Fruit fly (Drosophila melanogaster) whole organism, embryonic: ENCODE measurements around the gene CG2157.

Experiments used
- Abd-B ChIP-seq: fragments of 200-800 bp; sonication (Bioruptor generic); optimal IDR thresholded peaks from 2 replicates; lab custom pipeline; 2018; ENCODE audit warnings: missing biosample characterization, mild to moderate bottlenecking, missing genetic modification characterization, moderate library complexity
- Asciz ChIP-seq: fragments of 200-800 bp; sonication (Bioruptor generic); optimal IDR thresholded peaks from 2 replicates; lab custom pipeline; 2017; ENCODE audit warnings: missing biosample characterization, mild to moderate bottlenecking, missing genetic modification characterization, missing genetic modification reagents
- Atf-2 ChIP-seq: fragments of 200-800 bp; sonication (Bioruptor generic); optimal IDR thresholded peaks from 2 replicates; lab custom pipeline; 2016; ENCODE audit warnings: missing biosample characterization, missing genetic modification characterization
- Atf6 ChIP-seq: fragments of 200-800 bp; sonication (Bioruptor generic); IDR thresholded peaks from 2 replicates; pipeline ENCODE4 v1.3.6; 2022; ENCODE audit warnings: missing biosample characterization, missing genetic modification characterization
- Bgb ChIP-seq: fragments of 200-800 bp; sonication (Bioruptor generic); IDR thresholded peaks from 2 replicates; pipeline ENCODE4 v1.3.6; 2022; ENCODE audit warnings: missing biosample characterization, missing genetic modification characterization; ENCODE audit not compliant: partially characterized antibody
- CG10543 ChIP-seq: fragments of 200-800 bp; sonication (Bioruptor generic); optimal IDR thresholded peaks from 3 replicates; lab custom pipeline; 2017; ENCODE audit warnings: missing biosample characterization, mild to moderate bottlenecking, missing genetic modification characterization, moderate library complexity
- CG10959 ChIP-seq: fragments of 200-800 bp; sonication (Bioruptor generic); IDR thresholded peaks from 2 replicates; pipeline ENCODE4 v1.3.6; 2022; ENCODE audit warnings: missing biosample characterization, missing genetic modification characterization
- CG11093 ChIP-seq: fragments of 200-800 bp; sonication (Bioruptor generic); IDR thresholded peaks from 3 replicates; pipeline ENCODE4 v1.3.6; 2022; ENCODE audit warnings: missing biosample characterization, missing genetic modification characterization
- CG12299 ChIP-seq: fragments of 200-800 bp; sonication (Bioruptor generic); optimal IDR thresholded peaks from 2 replicates; lab custom pipeline; 2018; ENCODE audit warnings: missing biosample characterization, mild to moderate bottlenecking, missing genetic modification characterization
- CG12391 ChIP-seq: fragments of 200-800 bp; sonication (Bioruptor generic); optimal IDR thresholded peaks from 3 replicates; lab custom pipeline; 2018; ENCODE audit warnings: missing biosample characterization, mild to moderate bottlenecking, missing genetic modification characterization, moderate library complexity
- CG12942 ChIP-seq: fragments of 200-800 bp; sonication (Bioruptor generic); optimal IDR thresholded peaks from 3 replicates; lab custom pipeline; 2016; ENCODE audit warnings: missing biosample characterization, missing genetic modification characterization
- CG13287 ChIP-seq: fragments of 200-800 bp; sonication (Bioruptor generic); IDR thresholded peaks from 2 replicates; pipeline ENCODE4 v1.3.6; 2022; ENCODE audit warnings: missing biosample characterization, missing genetic modification characterization; ENCODE audit not compliant: partially characterized antibody
- CG13775 ChIP-seq: fragments of 200-800 bp; sonication (Bioruptor generic); optimal IDR thresholded peaks from 3 replicates; lab custom pipeline; 2017; ENCODE audit warnings: missing biosample characterization, mild to moderate bottlenecking, missing genetic modification characterization
- CG18619 ChIP-seq: fragments of 200-800 bp; sonication (Bioruptor generic); optimal IDR thresholded peaks from 3 replicates; lab custom pipeline; 2017; ENCODE audit warnings: missing biosample characterization, mild to moderate bottlenecking, missing genetic modification characterization
- CG30020 ChIP-seq: fragments of 200-800 bp; optimal IDR thresholded peaks from 2 replicates; lab custom pipeline; 2019; ENCODE audit warnings: missing biosample characterization, mild to moderate bottlenecking, missing genetic modification characterization, moderate library complexity
- CG31388 ChIP-seq: fragments of 200-800 bp; sonication (Bioruptor generic); optimal IDR thresholded peaks from 2 replicates; lab custom pipeline; 2016; ENCODE audit warnings: missing biosample characterization, missing genetic modification characterization
- CG33557 ChIP-seq: fragments of 200-800 bp; sonication (Bioruptor generic); optimal IDR thresholded peaks from 2 replicates; lab custom pipeline; 2019; ENCODE audit warnings: missing biosample characterization, mild to moderate bottlenecking, missing genetic modification characterization, moderate library complexity
- CG4360 ChIP-seq: fragments of 200-800 bp; sonication (Bioruptor generic); IDR thresholded peaks from 2 replicates; pipeline ENCODE4 v1.3.6; 2022; ENCODE audit warnings: missing biosample characterization, missing genetic modification characterization
- CG5953 ChIP-seq: fragments of 200-800 bp; sonication (Bioruptor generic); IDR thresholded peaks from 2 replicates; pipeline ENCODE4 v1.3.6; 2022; ENCODE audit warnings: missing biosample characterization, missing genetic modification characterization
- CG7357 ChIP-seq: fragments of 200-800 bp; sonication (Bioruptor generic); IDR thresholded peaks from 3 replicates; pipeline ENCODE4 v1.3.6; 2022; ENCODE audit warnings: missing biosample characterization, missing genetic modification characterization
- CG9215 ChIP-seq: fragments of 200-800 bp; sonication (Bioruptor generic); IDR thresholded peaks from 2 replicates; pipeline ENCODE4 v1.3.6; 2022; ENCODE audit warnings: missing biosample characterization, missing genetic modification characterization
- CG9876 ChIP-seq: fragments of 200-800 bp; sonication (Bioruptor generic); optimal IDR thresholded peaks from 2 replicates; lab custom pipeline; 2016; ENCODE audit warnings: missing biosample characterization, missing genetic modification characterization
- CG9932 ChIP-seq: fragments of 200-800 bp; sonication (Bioruptor generic); IDR thresholded peaks from 2 replicates; pipeline ENCODE4 v1.3.6; 2022; ENCODE audit warnings: missing biosample characterization, missing genetic modification characterization
- CoRest ChIP-seq: fragments of 200-800 bp; sonication (Bioruptor generic); optimal IDR thresholded peaks from 3 replicates; lab custom pipeline; 2018; ENCODE audit warnings: missing biosample characterization, mild to moderate bottlenecking, missing genetic modification characterization, moderate library complexity
- HLH3B ChIP-seq: fragments of 200-800 bp; sonication (Bioruptor generic); IDR thresholded peaks from 2 replicates; pipeline ENCODE4 v1.3.6; 2022; ENCODE audit warnings: missing biosample characterization, missing genetic modification characterization
- HLH54F ChIP-seq: fragments of 200-800 bp; sonication (Bioruptor generic); optimal IDR thresholded peaks from 3 replicates; lab custom pipeline; 2016; ENCODE audit warnings: missing biosample characterization, missing genetic modification characterization
- MBD-R2 ChIP-seq: fragments of 200-800 bp; sonication (Bioruptor generic); IDR thresholded peaks from 2 replicates; pipeline ENCODE4 v1.3.6; 2022; ENCODE audit warnings: missing biosample characterization, missing genetic modification characterization
- Myb ChIP-seq: fragments of 200-800 bp; sonication (Bioruptor generic); optimal IDR thresholded peaks from 2 replicates; lab custom pipeline; 2016; ENCODE audit warnings: missing biosample characterization, missing genetic modification characterization
- NK7.1 ChIP-seq: fragments of 200-800 bp; sonication (Bioruptor generic); optimal IDR thresholded peaks from 3 replicates; lab custom pipeline; 2016; ENCODE audit warnings: missing biosample characterization, missing genetic modification characterization
- Pdp1 ChIP-seq, 2 experiments: fragments of 200-800 bp; sonication (Bioruptor generic); optimal IDR thresholded peaks; 3 replicates each; lab custom pipeline; 2016; ENCODE audit warnings: missing biosample characterization in 2 of 2, missing genetic modification characterization in 2 of 2, mild to moderate bottlenecking in 1 of 2, moderate library complexity in 1 of 2
- Rfx ChIP-seq: fragments of 200-800 bp; sonication (Bioruptor generic); IDR thresholded peaks from 2 replicates; pipeline ENCODE4 v1.3.6; 2022; ENCODE audit warnings: missing biosample characterization, missing genetic modification characterization
- Scr ChIP-seq: fragments of 200-800 bp; sonication (Bioruptor generic); IDR thresholded peaks from 2 replicates; pipeline ENCODE4 v1.3.6; 2022; ENCODE audit warnings: missing biosample characterization, missing genetic modification characterization; ENCODE audit not compliant: partially characterized antibody
- Sry-β ChIP-seq: fragments of 200-800 bp; sonication (Bioruptor generic); optimal IDR thresholded peaks from 2 replicates; lab custom pipeline; 2018; ENCODE audit warnings: missing biosample characterization, mild to moderate bottlenecking, missing genetic modification characterization, moderate library complexity
- Sry-δ ChIP-seq: fragments of 200-800 bp; sonication (Bioruptor generic); optimal IDR thresholded peaks from 2 replicates; lab custom pipeline; 2016; ENCODE audit warnings: missing biosample characterization, missing genetic modification characterization
- br ChIP-seq: fragments of >200 bp; optimal IDR thresholded peaks from 2 replicates; lab custom pipeline; 2017
- cg ChIP-seq: fragments of 200-800 bp; sonication (Bioruptor generic); optimal IDR thresholded peaks from 3 replicates; lab custom pipeline; 2019; ENCODE audit warnings: missing biosample characterization, mild to moderate bottlenecking, missing genetic modification characterization, moderate library complexity
- chif ChIP-seq, 2 experiments: fragments of 200-800 bp; sonication (Bioruptor generic); optimal IDR thresholded peaks; 3 replicates each; lab custom pipeline; 2016; ENCODE audit warnings: missing biosample characterization in 2 of 2, missing genetic modification characterization in 2 of 2
- corto ChIP-seq: fragments of 200-800 bp; sonication (Bioruptor generic); optimal IDR thresholded peaks from 2 replicates; lab custom pipeline; 2016; ENCODE audit warnings: missing biosample characterization, mild to moderate bottlenecking, missing genetic modification characterization, moderate library complexity
- crol ChIP-seq: fragments of 200-800 bp; sonication (Bioruptor generic); IDR thresholded peaks from 2 replicates; pipeline ENCODE4 v1.3.6; 2022; ENCODE audit warnings: missing biosample characterization, missing genetic modification characterization
- ftz-f1 ChIP-seq: fragments of 200-800 bp; sonication (Bioruptor generic); optimal IDR thresholded peaks from 2 replicates; lab custom pipeline; 2016; ENCODE audit warnings: missing biosample characterization, missing genetic modification characterization
- gem ChIP-seq: fragments of 200-800 bp; sonication (Bioruptor generic); optimal IDR thresholded peaks from 2 replicates; lab custom pipeline; 2019; ENCODE audit warnings: missing biosample characterization, mild to moderate bottlenecking, missing genetic modification characterization, moderate library complexity
- mld ChIP-seq: fragments of 200-800 bp; sonication (Bioruptor generic); IDR thresholded peaks from 3 replicates; pipeline ENCODE4 v1.3.6; 2022; ENCODE audit warnings: missing biosample characterization, missing genetic modification characterization; ENCODE audit not compliant: partially characterized antibody
- pum ChIP-seq: fragments of 200-800 bp; sonication (Bioruptor generic); optimal IDR thresholded peaks from 2 replicates; lab custom pipeline; 2016; ENCODE audit warnings: missing biosample characterization, missing genetic modification characterization
- pzg ChIP-seq: fragments of 200-800 bp; sonication (Bioruptor generic); optimal IDR thresholded peaks from 3 replicates; lab custom pipeline; 2018; ENCODE audit warnings: missing biosample characterization, mild to moderate bottlenecking, missing genetic modification characterization, moderate library complexity
- schlank ChIP-seq: fragments of 200-800 bp; sonication (Bioruptor generic); optimal IDR thresholded peaks from 2 replicates; lab custom pipeline; 2018; ENCODE audit warnings: missing biosample characterization, mild to moderate bottlenecking, missing genetic modification characterization
- scrt ChIP-seq: fragments of 200-800 bp; sonication (Bioruptor generic); optimal IDR thresholded peaks from 2 replicates; lab custom pipeline; 2018; ENCODE audit warnings: missing biosample characterization, mild to moderate bottlenecking, missing genetic modification characterization, moderate library complexity
- sim ChIP-seq: fragments of 200-800 bp; sonication (Bioruptor generic); IDR thresholded peaks from 2 replicates; pipeline ENCODE4 v1.3.6; 2022; ENCODE audit warnings: missing biosample characterization, missing genetic modification characterization
- tgo ChIP-seq: fragments of 200-800 bp; sonication (Bioruptor generic); IDR thresholded peaks from 3 replicates; pipeline ENCODE4 v1.3.6; 2022; ENCODE audit warnings: missing biosample characterization, missing genetic modification characterization
- tll ChIP-seq, 2 experiments: fragments of 200-800 bp in 1 of 2; fragments of >200 bp in 1 of 2; sonication (Bioruptor generic) in 1 of 2; optimal IDR thresholded peaks; 2 replicates each; lab custom pipeline; 2017 to 2019; ENCODE audit warnings: missing biosample characterization in 2 of 2, missing genetic modification characterization in 2 of 2, mild to moderate bottlenecking in 1 of 2, moderate library complexity in 1 of 2
- wor ChIP-seq: fragments of 200-800 bp; sonication (Bioruptor generic); IDR thresholded peaks from 2 replicates; pipeline ENCODE4 v1.3.6; 2022; ENCODE audit warnings: missing biosample characterization, missing genetic modification characterization

Gene CG2157

dm6 chrX:10906222-10906866 is 37.3 kb downstream of the CG2157 start (continued):
- TF ChIP-seq tgo (GFP tag; lab: Robert Waterston, UW) (no peak), CG11093 (GFP tag; lab: Robert Waterston, UW) (no peak), pzg (GFP tag; lab: Kevin White, UChicago) (peak; percentile 1), cg (GFP tag; lab: Kevin White, UChicago) (no peak), Rfx (GFP tag; lab: Robert Waterston, UW) (no peak), br (lab: Kevin White, UChicago) (no peak), mld (GFP tag; lab: Robert Waterston, UW) (no peak), crol (GFP tag; lab: Robert Waterston, UW) (no peak), Myb (GFP tag; lab: Kevin White, UChicago) (no peak), MBD-R2 (GFP tag; lab: Robert Waterston, UW) (0 out of 2 replicates have a peak, but pooled peaks have one; percentile 16), ftz-f1 (GFP tag; lab: Kevin White, UChicago) (no peak), Sry-δ (no peak), HLH3B (GFP tag; lab: Robert Waterston, UW) (no peak), CG13775 (no peak), Scr (GFP tag; lab: Robert Waterston, UW) (peak; percentile 44; the same call in 1 of the 2 replicates), CG4360 (GFP tag; lab: Robert Waterston, UW) (peak; percentile 67), sim (GFP tag; lab: Robert Waterston, UW) (no peak), Bgb (peak; percentile 49; the same call in 1 of the 2 replicates), Abd-B (no peak), CG9215 (peak; percentile 31), CG13287 (GFP tag; lab: Robert Waterston, UW) (peak; percentile 24; the same call in 1 of the 2 replicates), CG12299 (no peak), CoRest (tag; lab: Kevin White, UChicago) (no peak), CG7357 (GFP tag; lab: Robert Waterston, UW) (no peak), CG33557 (GFP tag; lab: Kevin White, UChicago) (no peak), scrt (GFP tag; lab: Kevin White, UChicago) (no peak), Atf-2 (no peak), CG12391 (no peak), wor (GFP tag; lab: Robert Waterston, UW) (no peak), pum (GFP tag; lab: Kevin White, UChicago) (no peak), Atf6 (GFP tag; lab: Robert Waterston, UW) (no peak), CG5953 (no peak), corto (GFP tag; lab: Kevin White, UChicago) (no peak), CG9876 (no peak), HLH54F (GFP tag; lab: Kevin White, UChicago) (no peak), Sry-β (GFP tag; lab: Kevin White, UChicago) (peak; percentile 55), CG30020 (tag; lab: Kevin White, UChicago) (no peak), Asciz (GFP tag; lab: Kevin White, UChicago) (no peak), schlank (no peak), CG12942 (GFP tag; lab: Kevin White, UChicago) (no peak), gem (tag; lab: Kevin White, UChicago) (no peak), tll (GFP tag; optimal IDR thresholded peaks at IDR 0.05; lab: Kevin White, UChicago) (no peak), NK7.1 (no peak), CG18619 (GFP tag; lab: Kevin White, UChicago) (no peak), CG31388 (no peak), Pdp1 (GFP tag; optimal IDR thresholded peaks at IDR 0.05; lab: Kevin White, UChicago) (no peak), CG10959 (GFP tag; lab: Robert Waterston, UW) (no peak), CG10543 (GFP tag; lab: Kevin White, UChicago) (peak; percentile 40), CG9932 (GFP tag; lab: Robert Waterston, UW) (0 out of 2 replicates have a peak, but pooled peaks have one; percentile 16), chif (GFP tag; optimal IDR thresholded peaks at IDR 0.05; lab: Kevin White, UChicago) (no peak)
